Worm (Caenorhabditis elegans) whole organism, L3 larva: Measurements from ENCODE around the gene F58D2.5.

Experiments
- ZK546.5 ChIP-seq: sonication (generic microtip); optimal IDR thresholded peaks from 2 replicates; lab custom pipeline; 2017; ENCODE audit warnings: missing biosample characterization, missing genetic modification characterization
- aly-2 ChIP-seq: fragments of 150-350 bp; optimal IDR thresholded peaks from 2 replicates; lab custom pipeline; 2014; ENCODE audit warnings: missing biosample characterization, missing genetic modification characterization
- ama-1 ChIP-seq: fragments of 150-350 bp; optimal IDR thresholded peaks from 2 replicates; lab custom pipeline; 2018
- ceh-28 ChIP-seq: fragments of 150-350 bp; optimal IDR thresholded peaks from 2 replicates; lab custom pipeline; 2014; ENCODE audit warnings: missing biosample characterization, missing genetic modification reagents, missing genetic modification characterization
- ceh-82 ChIP-seq: fragments of 150-350 bp; optimal IDR thresholded peaks from 2 replicates; lab custom pipeline; 2014; ENCODE audit warnings: missing biosample characterization, missing genetic modification characterization
- daf-12 ChIP-seq: fragments of 150-350 bp; optimal IDR thresholded peaks from 2 replicates; lab custom pipeline; 2014; ENCODE audit warnings: missing biosample characterization, missing genetic modification reagents, missing genetic modification characterization
- egl-27 ChIP-seq: sonication (generic microtip); optimal IDR thresholded peaks from 4 replicates; lab custom pipeline; 2017; ENCODE audit warnings: missing biosample characterization, missing genetic modification reagents, missing genetic modification characterization
- egl-5 ChIP-seq: fragments of 150-350 bp; optimal IDR thresholded peaks from 2 replicates; lab custom pipeline; 2017; ENCODE audit warnings: missing biosample characterization, missing genetic modification reagents, missing genetic modification characterization, inconsistent platforms
- elt-1 ChIP-seq: fragments of 150-350 bp; optimal IDR thresholded peaks from 2 replicates; lab custom pipeline; 2014; ENCODE audit warnings: missing biosample characterization, missing genetic modification characterization
- elt-2 ChIP-seq: sonication (generic microtip); optimal IDR thresholded peaks from 2 replicates; lab custom pipeline; 2016; ENCODE audit warnings: missing genetic modification reagents, mild to moderate bottlenecking, missing genetic modification characterization, missing compliant biosample characterization
- elt-3 ChIP-seq, 3 experiments: fragments of 150-350 bp in 1 of 3; sonication (generic microtip) in 2 of 3; optimal IDR thresholded peaks; 2 replicates in 2 of 3; 4 replicates in 1 of 3; lab custom pipeline; 2014 to 2017; ENCODE audit warnings: missing biosample characterization in 3 of 3, missing genetic modification characterization in 3 of 3
- eor-1 ChIP-seq, 2 experiments: fragments of 150-350 bp; optimal IDR thresholded peaks; 2 replicates each; lab custom pipeline; 2014 to 2018; ENCODE audit warnings: missing biosample characterization in 2 of 2, missing genetic modification characterization in 2 of 2
- fkh-10 ChIP-seq: sonication (generic microtip); optimal IDR thresholded peaks from 2 replicates; lab custom pipeline; 2017; ENCODE audit warnings: missing biosample characterization, missing genetic modification reagents, missing genetic modification characterization
- fkh-2 ChIP-seq: fragments of 150-350 bp; optimal IDR thresholded peaks from 2 replicates; lab custom pipeline; 2014; ENCODE audit warnings: missing biosample characterization, missing genetic modification reagents, missing genetic modification characterization
- fos-1 ChIP-seq: fragments of 150-350 bp; optimal IDR thresholded peaks from 2 replicates; lab custom pipeline; 2014; ENCODE audit warnings: missing biosample characterization, missing genetic modification characterization
- lin-15B ChIP-seq: fragments of 150-350 bp; optimal IDR thresholded peaks from 2 replicates; lab custom pipeline; 2014; ENCODE audit warnings: missing biosample characterization, missing genetic modification characterization
- lsy-12 ChIP-seq: sonication (generic microtip); optimal IDR thresholded peaks from 2 replicates; lab custom pipeline; 2016; ENCODE audit warnings: mild to moderate bottlenecking, missing genetic modification characterization, missing compliant biosample characterization
- mdl-1 ChIP-seq: fragments of 150-350 bp; optimal IDR thresholded peaks from 2 replicates; lab custom pipeline; 2014; ENCODE audit warnings: missing biosample characterization, missing genetic modification characterization
- mml-1 ChIP-seq: fragments of 150-350 bp; sonication (generic microtip); optimal IDR thresholded peaks from 3 replicates; lab custom pipeline; 2014; ENCODE audit warnings: missing biosample characterization, missing genetic modification characterization
- nfya-1 ChIP-seq: sonication (generic microtip); optimal IDR thresholded peaks from 2 replicates; lab custom pipeline; 2017; ENCODE audit warnings: missing genetic modification characterization, mild to moderate bottlenecking, missing compliant biosample characterization, antibody characterized with exemption, moderate library complexity; ENCODE audit not compliant: insufficient read depth
- nhr-11 ChIP-seq: fragments of 150-350 bp; optimal IDR thresholded peaks from 2 replicates; lab custom pipeline; 2014; ENCODE audit warnings: missing biosample characterization, missing genetic modification characterization
- nhr-237 ChIP-seq: fragments of 150-350 bp; optimal IDR thresholded peaks from 2 replicates; lab custom pipeline; 2014; ENCODE audit warnings: missing biosample characterization, missing genetic modification characterization
- nhr-25 ChIP-seq: sonication (generic microtip); optimal IDR thresholded peaks from 2 replicates; lab custom pipeline; 2017; ENCODE audit warnings: missing biosample characterization, missing genetic modification characterization
- nhr-43 ChIP-seq: sonication (generic microtip); optimal IDR thresholded peaks from 2 replicates; lab custom pipeline; 2016; ENCODE audit warnings: mild to moderate bottlenecking, missing genetic modification characterization, missing compliant biosample characterization; ENCODE audit not compliant: poor library complexity, severe bottlenecking
- nhr-67 ChIP-seq: fragments of 150-350 bp; optimal IDR thresholded peaks from 2 replicates; lab custom pipeline; 2014; ENCODE audit warnings: missing biosample characterization, missing genetic modification characterization
- nhr-76 ChIP-seq: fragments of 150-350 bp; sonication (generic microtip); optimal IDR thresholded peaks from 5 replicates; lab custom pipeline; 2014; ENCODE audit warnings: missing biosample characterization, missing genetic modification characterization
- pha-4 ChIP-seq: fragments of 150-350 bp; optimal IDR thresholded peaks from 2 replicates; lab custom pipeline; 2014; ENCODE audit warnings: missing biosample characterization, missing genetic modification reagents, missing genetic modification characterization
- sea-2 ChIP-seq: fragments of 150-350 bp; sonication (generic microtip); optimal IDR thresholded peaks from 4 replicates; lab custom pipeline; 2014; ENCODE audit warnings: missing biosample characterization, missing genetic modification reagents, missing genetic modification characterization
- skn-1 ChIP-seq: fragments of 150-350 bp; optimal IDR thresholded peaks from 2 replicates; lab custom pipeline; 2014; ENCODE audit warnings: missing biosample characterization, missing genetic modification characterization
- snpc-4 ChIP-seq: fragments of 150-350 bp; optimal IDR thresholded peaks from 2 replicates; lab custom pipeline; 2014; ENCODE audit warnings: missing biosample characterization, missing genetic modification characterization
- tbx-2 ChIP-seq: sonication (generic microtip); optimal IDR thresholded peaks from 2 replicates; lab custom pipeline; 2016; ENCODE audit warnings: mild to moderate bottlenecking, missing genetic modification characterization, missing compliant biosample characterization
- unc-62 ChIP-seq: fragments of 150-350 bp; sonication (generic microtip); optimal IDR thresholded peaks from 4 replicates; lab custom pipeline; 2014; ENCODE audit warnings: missing biosample characterization, missing genetic modification reagents, missing genetic modification characterization
- zag-1 ChIP-seq: fragments of 150-350 bp; optimal IDR thresholded peaks from 2 replicates; lab custom pipeline; 2014; ENCODE audit warnings: missing biosample characterization, missing genetic modification characterization
- ztf-11 ChIP-seq: fragments of 150-350 bp; optimal IDR thresholded peaks from 2 replicates; lab custom pipeline; 2014; ENCODE audit warnings: missing biosample characterization, missing genetic modification characterization
- ztf-4 ChIP-seq: fragments of 150-350 bp; optimal IDR thresholded peaks from 2 replicates; lab custom pipeline; 2014; ENCODE audit warnings: missing biosample characterization, missing genetic modification characterization

The F58D2.5 gene

ce11 chrIV:13240078-13240841 is 47.1 kb upstream of the F58D2.5 start, which contains the start of gene rpl-12 (continued):
- peak; percentile 99 for TF ChIP-seq lsy-12 (tag; lab: Kevin White, UChicago)
- peak; percentile 99 for TF ChIP-seq nhr-25
- TF ChIP-seq nhr-67 (tag; lab: Kevin White, UChicago), result no peak
- TF ChIP-seq tbx-2 (tag; lab: Kevin White, UChicago), result peak; percentile 96
- no peak for TF ChIP-seq nhr-237 (tag; lab: Kevin White, UChicago)
- TF ChIP-seq ZK546.5 (tag; lab: Kevin White, UChicago), result peak; percentile 74
- TF ChIP-seq daf-12, result peak; percentile 37

ce11 chrIV:13238943-13239861 is 46.1 kb upstream of the F58D2.5 start, which contains the start of gene tag-115:
TSS of gene tag-115 (minus strand) at chrIV:13239414.
- TF ChIP-seq zag-1 (tag; lab: Kevin White, UChicago) (no peak), snpc-4 (tag; lab: Kevin White, UChicago) (no peak), ZK546.5 (tag; lab: Kevin White, UChicago) (no peak), elt-1 (tag; lab: Kevin White, UChicago) (no peak), eor-1 (tag; optimal IDR thresholded peaks at IDR 0.05; lab: Kevin White, UChicago) (no peak), tbx-2 (tag; lab: Kevin White, UChicago) (no peak), sea-2 (GFP tag; lab: Kevin White, UChicago) (no peak), fos-1 (tag; lab: Kevin White, UChicago) (no peak), nhr-43 (tag; lab: Kevin White, UChicago) (no peak), elt-3 (tag; optimal IDR thresholded peaks at IDR 0.05; lab: Kevin White, UChicago) (no peak), fkh-2 (tag; lab: Kevin White, UChicago) (no peak), pha-4 (tag; lab: Kevin White, UChicago) (peak; percentile 9), mml-1 (tag; lab: Kevin White, UChicago) (no peak), lin-15B (tag; lab: Kevin White, UChicago) (no peak), egl-27 (tag; lab: Kevin White, UChicago) (no peak), aly-2 (tag; lab: Kevin White, UChicago) (no peak), mdl-1 (tag; lab: Kevin White, UChicago) (no peak), ama-1 (peak; percentile 48), nfya-1 (tag; lab: Kevin White, UChicago) (no peak), nhr-67 (tag; lab: Kevin White, UChicago) (no peak), unc-62 (GFP tag; lab: Kevin White, UChicago) (no peak), elt-2 (tag; lab: Kevin White, UChicago) (peak; percentile 10), ztf-11 (tag; lab: Kevin White, UChicago) (no peak), skn-1 (no peak), nhr-76 (tag; lab: Kevin White, UChicago) (no peak), nhr-11 (tag; lab: Kevin White, UChicago) (no peak), egl-5 (tag; lab: Kevin White, UChicago) (no peak), daf-12 (no peak), fkh-10 (no peak), ceh-82 (no peak), ceh-28 (tag; lab: Kevin White, UChicago) (peak; percentile 37)

ce11 chrIV:13236485-13236884 is 43.3 kb upstream of the F58D2.5 start, which contains the start of gene pwp-1:
TSS of gene pwp-1 (minus strand) at chrIV:13236585.
- TF ChIP-seq ztf-4 (tag; lab: Kevin White, UChicago) (no peak), zag-1 (tag; lab: Kevin White, UChicago) (no peak), daf-12 (no peak)
